Fruit fly (Drosophila melanogaster) whole organism, adult: ENCODE results near the gene Vps39.

Experiments used
- CG11617 ChIP-seq: fragments of 200-800 bp; sonication (Bioruptor generic); optimal IDR thresholded peaks from 2 replicates; lab custom pipeline; 2017; ENCODE audit warnings: mild to moderate bottlenecking, missing biosample characterization, missing genetic modification reagents, missing genetic modification characterization
- CG12768 ChIP-seq: fragments of 200-800 bp; sonication (Bioruptor generic); optimal IDR thresholded peaks from 2 replicates; lab custom pipeline; 2017; ENCODE audit warnings: missing biosample characterization, missing genetic modification characterization, mild to moderate bottlenecking, moderate library complexity, missing genetic modification reagents
- CG14711 ChIP-seq: fragments of 200-800 bp; sonication (Bioruptor generic); optimal IDR thresholded peaks from 2 replicates; lab custom pipeline; 2018; ENCODE audit warnings: missing biosample characterization, mild to moderate bottlenecking, missing genetic modification characterization, moderate library complexity
- CG1620 ChIP-seq: fragments of 200-800 bp; sonication (Bioruptor generic); optimal IDR thresholded peaks from 2 replicates; lab custom pipeline; 2016; ENCODE audit warnings: missing biosample characterization, missing genetic modification characterization
- CG33017 ChIP-seq: fragments of 200-800 bp; sonication (Bioruptor generic); optimal IDR thresholded peaks from 2 replicates; lab custom pipeline; 2018; ENCODE audit warnings: missing biosample characterization, mild to moderate bottlenecking, missing genetic modification characterization, moderate library complexity
- CG5204 ChIP-seq: fragments of 200-800 bp; sonication (Bioruptor generic); optimal IDR thresholded peaks from 2 replicates; lab custom pipeline; 2016; ENCODE audit warnings: missing biosample characterization, missing genetic modification characterization
- CG7045 ChIP-seq: fragments of 200-800 bp; sonication (Bioruptor generic); optimal IDR thresholded peaks from 2 replicates; lab custom pipeline; 2017; ENCODE audit warnings: missing biosample characterization, mild to moderate bottlenecking, missing genetic modification characterization
- CG7101 ChIP-seq: fragments of 200-800 bp; sonication (Bioruptor generic); optimal IDR thresholded peaks from 2 replicates; lab custom pipeline; 2018; ENCODE audit warnings: missing biosample characterization, mild to moderate bottlenecking, missing genetic modification characterization, moderate library complexity
- Clk ChIP-seq: fragments of 200-800 bp; sonication (Bioruptor generic); optimal IDR thresholded peaks from 2 replicates; lab custom pipeline; 2017; ENCODE audit warnings: missing biosample characterization, missing genetic modification characterization
- Crg-1 ChIP-seq: fragments of 200-800 bp; sonication (Bioruptor generic); optimal IDR thresholded peaks from 2 replicates; lab custom pipeline; 2016; ENCODE audit warnings: missing biosample characterization, missing genetic modification characterization
- Hr96 ChIP-seq: fragments of 200-800 bp; sonication (Bioruptor generic); optimal IDR thresholded peaks from 2 replicates; lab custom pipeline; 2016; ENCODE audit warnings: missing biosample characterization, missing genetic modification characterization
- Mnt ChIP-seq: fragments of 200-800 bp; sonication (Bioruptor generic); optimal IDR thresholded peaks from 2 replicates; lab custom pipeline; 2016; ENCODE audit warnings: missing biosample characterization, mild to moderate bottlenecking, missing genetic modification characterization
- bab1 ChIP-seq: fragments of 200-800 bp; sonication (Bioruptor generic); optimal IDR thresholded peaks from 3 replicates; lab custom pipeline; 2019; ENCODE audit warnings: missing biosample characterization, mild to moderate bottlenecking, missing genetic modification characterization, moderate library complexity
- cic ChIP-seq: fragments of 200-800 bp; sonication (Bioruptor generic); optimal IDR thresholded peaks from 2 replicates; lab custom pipeline; 2017; ENCODE audit warnings: missing biosample characterization, mild to moderate bottlenecking, missing genetic modification characterization, moderate library complexity
- cnc ChIP-seq, 2 experiments: fragments of >200 bp; optimal IDR thresholded peaks; 2 replicates each; lab custom pipeline; 2017
- kay ChIP-seq: fragments of 200-800 bp; sonication (Bioruptor generic); peaks from one replicate; lab custom pipeline; 2016; ENCODE audit warnings: missing biosample characterization, missing genetic modification characterization, borderline replicate concordance
- ovo ChIP-seq: fragments of 200-800 bp; sonication (Bioruptor generic); optimal IDR thresholded peaks from 2 replicates; lab custom pipeline; 2016; ENCODE audit warnings: missing biosample characterization, missing genetic modification characterization
- pad ChIP-seq: fragments of 200-800 bp; sonication (Bioruptor generic); optimal IDR thresholded peaks from 3 replicates; lab custom pipeline; 2017; ENCODE audit warnings: missing biosample characterization, missing genetic modification characterization, mild to moderate bottlenecking, moderate library complexity, missing genetic modification reagents
- tj ChIP-seq: fragments of 200-800 bp; sonication (Bioruptor generic); optimal IDR thresholded peaks from 3 replicates; lab custom pipeline; 2017; ENCODE audit warnings: missing biosample characterization, mild to moderate bottlenecking, missing genetic modification characterization, moderate library complexity
- toe ChIP-seq: fragments of 200-800 bp; sonication (Bioruptor generic); optimal IDR thresholded peaks from 2 replicates; lab custom pipeline; 2016; ENCODE audit warnings: missing biosample characterization, missing genetic modification characterization

Gene Vps39

dm6 chr3R:18260016-18260415 is 14.2 kb downstream of the Vps39 start:
- TF ChIP-seq bab1 (GFP tag; lab: Kevin White, UChicago) (no peak), Hr96 (GFP tag; lab: Kevin White, UChicago) (no peak), Clk (no peak), Crg-1 (GFP tag; lab: Kevin White, UChicago) (no peak), tj (no peak), cic (GFP tag; lab: Kevin White, UChicago) (no peak), CG5204 (GFP tag; lab: Kevin White, UChicago) (no peak), toe (GFP tag; lab: Kevin White, UChicago) (no peak), CG1620 (no peak), CG7101 (tag; lab: Kevin White, UChicago) (no peak)

- no peak for TF ChIP-seq pad (GFP tag; lab: Kevin White, UChicago)
- TF ChIP-seq CG14711 (tag; lab: Kevin White, UChicago), result no peak
- peak; percentile 57 for TF ChIP-seq bab1 (GFP tag; lab: Kevin White, UChicago)
- TF ChIP-seq kay (GFP tag; lab: Kevin White, UChicago), result no peak
- TF ChIP-seq cic (GFP tag; lab: Kevin White, UChicago), result no peak
- TF ChIP-seq Mnt (GFP tag; lab: Kevin White, UChicago), result peak; percentile 21
- no peak for TF ChIP-seq CG12768 (GFP tag; lab: Kevin White, UChicago)
- no peak for TF ChIP-seq Clk
Observed at dm6 chr3R:18255281-18255680, 19.0 kb downstream of the Vps39 start, which contains the start of the genes Ada2a, Polr2D, Tgs1 and moi. TSS of gene Ada2a (minus strand) at chr3R:18255487. TSS of gene Polr2D (minus strand) at chr3R:18255487. TSS of gene Tgs1 (plus strand) at chr3R:18255530. TSS of gene moi (plus strand) at chr3R:18255530.

- peak; percentile 45 for TF ChIP-seq bab1 (GFP tag; lab: Kevin White, UChicago)
- no peak for TF ChIP-seq CG33017 (tag; lab: Kevin White, UChicago)
Observed at dm6 chr3R:18252578-18252977, 21.7 kb downstream of the Vps39 start, which contains the start of gene CG12320. TSS of gene CG12320 (minus strand) at chr3R:18252734.

- TF ChIP-seq CG12768 (GFP tag; lab: Kevin White, UChicago), result no peak
- TF ChIP-seq cnc (optimal IDR thresholded peaks at IDR 0.05; lab: Kevin White, UChicago), result no peak
- no peak for TF ChIP-seq CG14711 (tag; lab: Kevin White, UChicago)
- TF ChIP-seq Mnt (GFP tag; lab: Kevin White, UChicago), result no peak
- TF ChIP-seq pad (GFP tag; lab: Kevin White, UChicago), result no peak
- TF ChIP-seq toe (GFP tag; lab: Kevin White, UChicago), result no peak
- TF ChIP-seq CG7101 (tag; lab: Kevin White, UChicago), result no peak
- TF ChIP-seq CG11617, result no peak
- no peak for TF ChIP-seq CG33017 (tag; lab: Kevin White, UChicago)
- no peak for TF ChIP-seq Hr96 (GFP tag; lab: Kevin White, UChicago)
- TF ChIP-seq CG7045, result no peak
- TF ChIP-seq tj, result no peak
- TF ChIP-seq Crg-1 (GFP tag; lab: Kevin White, UChicago), result no peak
- no peak for TF ChIP-seq bab1 (GFP tag; lab: Kevin White, UChicago)
- no peak for TF ChIP-seq cic (GFP tag; lab: Kevin White, UChicago)
- no peak for TF ChIP-seq CG1620
Observed at dm6 chr3R:18251876-18252275, 22.4 kb downstream of the Vps39 start.

dm6 chr3R:18250815-18251214 is 23.4 kb downstream of the Vps39 start, which contains the start of gene CG18598:
TSS of gene CG18598 (plus strand) at chr3R:18251115.
- TF ChIP-seq tj (peak; percentile 26), cic (GFP tag; lab: Kevin White, UChicago) (no peak)

- TF ChIP-seq CG7045 (no peak), CG1620 (no peak), kay (GFP tag; lab: Kevin White, UChicago) (no peak), CG7101 (tag; lab: Kevin White, UChicago) (no peak), ovo (GFP tag; lab: Kevin White, UChicago) (peak; percentile 43), tj (peak; percentile 46), CG33017 (tag; lab: Kevin White, UChicago) (no peak), pad (GFP tag; lab: Kevin White, UChicago) (peak; percentile 19), toe (GFP tag; lab: Kevin White, UChicago) (no peak)
Observed at dm6 chr3R:18249268-18249667, 25.0 kb downstream of the Vps39 start.

dm6 chr3R:18246041-18246440 is 28.2 kb downstream of the Vps39 start:
- no peak for TF ChIP-seq Mnt (GFP tag; lab: Kevin White, UChicago)
- no peak for TF ChIP-seq toe (GFP tag; lab: Kevin White, UChicago)
- TF ChIP-seq CG1620, result no peak
- peak; percentile 68 for TF ChIP-seq CG12768 (GFP tag; lab: Kevin White, UChicago)
- no peak for TF ChIP-seq kay (GFP tag; lab: Kevin White, UChicago)
- TF ChIP-seq ovo (GFP tag; lab: Kevin White, UChicago), result no peak
- TF ChIP-seq tj, result peak; percentile 95
- no peak for TF ChIP-seq Crg-1 (GFP tag; lab: Kevin White, UChicago)
- TF ChIP-seq CG7101 (tag; lab: Kevin White, UChicago), result no peak
- peak; percentile 84 for TF ChIP-seq cic (GFP tag; lab: Kevin White, UChicago)
- no peak for TF ChIP-seq CG11617
- peak in 1 of 2 experiments; percentile 83 for TF ChIP-seq cnc (optimal IDR thresholded peaks at IDR 0.05; lab: Kevin White, UChicago)
- TF ChIP-seq CG5204 (GFP tag; lab: Kevin White, UChicago), result no peak
- TF ChIP-seq CG7045, result no peak
- peak; percentile 19 for TF ChIP-seq bab1 (GFP tag; lab: Kevin White, UChicago)
- no peak for TF ChIP-seq CG33017 (tag; lab: Kevin White, UChicago)
- TF ChIP-seq CG14711 (tag; lab: Kevin White, UChicago), result no peak
- TF ChIP-seq Hr96 (GFP tag; lab: Kevin White, UChicago), result no peak
- no peak for TF ChIP-seq pad (GFP tag; lab: Kevin White, UChicago)
- TF ChIP-seq Clk, result no peak
